Fruit fly (Drosophila melanogaster) whole organism, adult: ENCODE data around the gene AP-1sigma.
A peak's percentile ranks its signal among the peaks of the same experiment; 100 is the strongest.

Experiments
- CG11617 ChIP-seq: fragments of 200-800 bp; sonication (Bioruptor generic); optimal IDR thresholded peaks from 2 replicates; lab custom pipeline; 2017; ENCODE audit warnings: mild to moderate bottlenecking, missing biosample characterization, missing genetic modification reagents, missing genetic modification characterization
- CG12768 ChIP-seq: fragments of 200-800 bp; sonication (Bioruptor generic); optimal IDR thresholded peaks from 2 replicates; lab custom pipeline; 2017; ENCODE audit warnings: missing biosample characterization, missing genetic modification characterization, mild to moderate bottlenecking, moderate library complexity, missing genetic modification reagents
- CG14711 ChIP-seq: fragments of 200-800 bp; sonication (Bioruptor generic); optimal IDR thresholded peaks from 2 replicates; lab custom pipeline; 2018; ENCODE audit warnings: missing biosample characterization, mild to moderate bottlenecking, missing genetic modification characterization, moderate library complexity
- CG1620 ChIP-seq: fragments of 200-800 bp; sonication (Bioruptor generic); optimal IDR thresholded peaks from 2 replicates; lab custom pipeline; 2016; ENCODE audit warnings: missing biosample characterization, missing genetic modification characterization
- CG33017 ChIP-seq: fragments of 200-800 bp; sonication (Bioruptor generic); optimal IDR thresholded peaks from 2 replicates; lab custom pipeline; 2018; ENCODE audit warnings: missing biosample characterization, mild to moderate bottlenecking, missing genetic modification characterization, moderate library complexity
- CG5204 ChIP-seq: fragments of 200-800 bp; sonication (Bioruptor generic); optimal IDR thresholded peaks from 2 replicates; lab custom pipeline; 2016; ENCODE audit warnings: missing biosample characterization, missing genetic modification characterization
- CG7045 ChIP-seq: fragments of 200-800 bp; sonication (Bioruptor generic); optimal IDR thresholded peaks from 2 replicates; lab custom pipeline; 2017; ENCODE audit warnings: missing biosample characterization, mild to moderate bottlenecking, missing genetic modification characterization
- CG7101 ChIP-seq: fragments of 200-800 bp; sonication (Bioruptor generic); optimal IDR thresholded peaks from 2 replicates; lab custom pipeline; 2018; ENCODE audit warnings: missing biosample characterization, mild to moderate bottlenecking, missing genetic modification characterization, moderate library complexity
- Clk ChIP-seq: fragments of 200-800 bp; sonication (Bioruptor generic); optimal IDR thresholded peaks from 2 replicates; lab custom pipeline; 2017; ENCODE audit warnings: missing biosample characterization, missing genetic modification characterization
- Crg-1 ChIP-seq: fragments of 200-800 bp; sonication (Bioruptor generic); optimal IDR thresholded peaks from 2 replicates; lab custom pipeline; 2016; ENCODE audit warnings: missing biosample characterization, missing genetic modification characterization
- Hr96 ChIP-seq: fragments of 200-800 bp; sonication (Bioruptor generic); optimal IDR thresholded peaks from 2 replicates; lab custom pipeline; 2016; ENCODE audit warnings: missing biosample characterization, missing genetic modification characterization
- Mnt ChIP-seq: fragments of 200-800 bp; sonication (Bioruptor generic); optimal IDR thresholded peaks from 2 replicates; lab custom pipeline; 2016; ENCODE audit warnings: missing biosample characterization, mild to moderate bottlenecking, missing genetic modification characterization
- bab1 ChIP-seq: fragments of 200-800 bp; sonication (Bioruptor generic); optimal IDR thresholded peaks from 3 replicates; lab custom pipeline; 2019; ENCODE audit warnings: missing biosample characterization, mild to moderate bottlenecking, missing genetic modification characterization, moderate library complexity
- cic ChIP-seq: fragments of 200-800 bp; sonication (Bioruptor generic); optimal IDR thresholded peaks from 2 replicates; lab custom pipeline; 2017; ENCODE audit warnings: missing biosample characterization, mild to moderate bottlenecking, missing genetic modification characterization, moderate library complexity
- cnc ChIP-seq, 2 experiments: fragments of >200 bp; optimal IDR thresholded peaks; 2 replicates each; lab custom pipeline; 2017
- kay ChIP-seq: fragments of 200-800 bp; sonication (Bioruptor generic); peaks from one replicate; lab custom pipeline; 2016; ENCODE audit warnings: missing biosample characterization, missing genetic modification characterization, borderline replicate concordance
- ovo ChIP-seq: fragments of 200-800 bp; sonication (Bioruptor generic); optimal IDR thresholded peaks from 2 replicates; lab custom pipeline; 2016; ENCODE audit warnings: missing biosample characterization, missing genetic modification characterization
- pad ChIP-seq: fragments of 200-800 bp; sonication (Bioruptor generic); optimal IDR thresholded peaks from 3 replicates; lab custom pipeline; 2017; ENCODE audit warnings: missing biosample characterization, missing genetic modification characterization, mild to moderate bottlenecking, moderate library complexity, missing genetic modification reagents
- tj ChIP-seq: fragments of 200-800 bp; sonication (Bioruptor generic); optimal IDR thresholded peaks from 3 replicates; lab custom pipeline; 2017; ENCODE audit warnings: missing biosample characterization, mild to moderate bottlenecking, missing genetic modification characterization, moderate library complexity
- toe ChIP-seq: fragments of 200-800 bp; sonication (Bioruptor generic); optimal IDR thresholded peaks from 2 replicates; lab custom pipeline; 2016; ENCODE audit warnings: missing biosample characterization, missing genetic modification characterization

Gene AP-1sigma

dm6 chr3R:23971208-23971607 lies 12.8 kb downstream of the AP-1sigma start:
- TF ChIP-seq Hr96 (GFP tag; lab: Kevin White, UChicago): no peak
- no peak for TF ChIP-seq pad (GFP tag; lab: Kevin White, UChicago)
- TF ChIP-seq CG14711 (tag; lab: Kevin White, UChicago): no peak

dm6 chr3R:23971764-23972163 lies 13.3 kb downstream of the AP-1sigma start:
- TF ChIP-seq CG14711 (tag; lab: Kevin White, UChicago) (no peak), kay (no peak), CG1620 (GFP tag; lab: Kevin White, UChicago) (no peak), bab1 (no peak), ovo (GFP tag; lab: Kevin White, UChicago) (no peak), CG7045 (GFP tag; lab: Kevin White, UChicago) (no peak), cic (GFP tag; lab: Kevin White, UChicago) (no peak), Clk (GFP tag; lab: Kevin White, UChicago) (no peak)

- TF ChIP-seq CG5204 (GFP tag; lab: Kevin White, UChicago) (no peak), CG14711 (tag; lab: Kevin White, UChicago) (no peak), Crg-1 (no peak)
These were observed 23.2 kb downstream of the AP-1sigma start for dm6 chr3R:23981645-23982044.

- TF ChIP-seq bab1 (peak; percentile 75), Crg-1 (peak; percentile 81), Clk (GFP tag; lab: Kevin White, UChicago) (peak; percentile 40), cnc (optimal IDR thresholded peaks at IDR 0.05; lab: Kevin White, UChicago) (no peak), CG12768 (GFP tag; lab: Kevin White, UChicago) (peak; percentile 80), CG14711 (tag; lab: Kevin White, UChicago) (peak; percentile 40), Hr96 (GFP tag; lab: Kevin White, UChicago) (no peak), pad (GFP tag; lab: Kevin White, UChicago) (peak; percentile 70), Mnt (GFP tag; lab: Kevin White, UChicago) (peak; percentile 80), CG7045 (GFP tag; lab: Kevin White, UChicago) (peak; percentile 59), CG1620 (GFP tag; lab: Kevin White, UChicago) (peak; percentile 84), CG11617 (GFP tag; lab: Kevin White, UChicago) (peak; percentile 49), kay (no peak), tj (GFP tag; lab: Kevin White, UChicago) (no peak), CG33017 (tag; lab: Kevin White, UChicago) (no peak), ovo (GFP tag; lab: Kevin White, UChicago) (peak; percentile 19), CG7101 (tag; lab: Kevin White, UChicago) (peak; percentile 66), cic (GFP tag; lab: Kevin White, UChicago) (peak; percentile 58), toe (GFP tag; lab: Kevin White, UChicago) (peak; percentile 79)
These were observed 28.1 kb downstream of the AP-1sigma start, which contains the start of the genes CG13603 and CG5902 for dm6 chr3R:23986479-23986930. Gene CG13603, minus strand, starts transcription at chr3R:23986569. Gene CG5902, plus strand, starts transcription at chr3R:23986642.

dm6 chr3R:23991364-23991763 lies 32.9 kb downstream of the AP-1sigma start:
- TF ChIP-seq CG7045 (GFP tag; lab: Kevin White, UChicago) (no peak), CG1620 (GFP tag; lab: Kevin White, UChicago) (no peak), cnc (optimal IDR thresholded peaks at IDR 0.05; lab: Kevin White, UChicago) (peak in 1 of 2 experiments; percentile 9), Crg-1 (no peak), CG14711 (tag; lab: Kevin White, UChicago) (no peak), ovo (GFP tag; lab: Kevin White, UChicago) (no peak), Clk (GFP tag; lab: Kevin White, UChicago) (no peak), kay (peak; percentile 75), pad (GFP tag; lab: Kevin White, UChicago) (no peak), cic (GFP tag; lab: Kevin White, UChicago) (peak; percentile 22)

dm6 chr3R:23992823-23993797 lies 34.7 kb downstream of the AP-1sigma start, which contains the start of the genes Epp and Rab7:
Gene Epp, minus strand, starts transcription at chr3R:23992916.
Gene Rab7, plus strand, starts transcription at chr3R:23993008.
- TF ChIP-seq CG14711 (tag; lab: Kevin White, UChicago) (peak; percentile 39), toe (GFP tag; lab: Kevin White, UChicago) (no peak), bab1 (peak; percentile 58), CG5204 (GFP tag; lab: Kevin White, UChicago) (no peak), CG1620 (GFP tag; lab: Kevin White, UChicago) (peak; percentile 69), Mnt (GFP tag; lab: Kevin White, UChicago) (peak; percentile 74), Hr96 (GFP tag; lab: Kevin White, UChicago) (peak; percentile 63), ovo (GFP tag; lab: Kevin White, UChicago) (peak; percentile 56), cic (GFP tag; lab: Kevin White, UChicago) (peak; percentile 86), CG33017 (tag; lab: Kevin White, UChicago) (peak; percentile 41), Crg-1 (peak; percentile 68), pad (GFP tag; lab: Kevin White, UChicago) (peak; percentile 84), tj (GFP tag; lab: Kevin White, UChicago) (no peak), Clk (GFP tag; lab: Kevin White, UChicago) (peak; percentile 12), CG11617 (GFP tag; lab: Kevin White, UChicago) (peak; percentile 11), CG12768 (GFP tag; lab: Kevin White, UChicago) (peak; percentile 95), cnc (optimal IDR thresholded peaks at IDR 0.05; lab: Kevin White, UChicago) (no peak), CG7101 (tag; lab: Kevin White, UChicago) (peak; percentile 74), CG7045 (GFP tag; lab: Kevin White, UChicago) (no peak), kay (peak; percentile 98)
